Worm (Caenorhabditis elegans) whole organism, mixed stage, embryonic: Measurements from ENCODE around the gene C18H2.5.

Experiments
- M03D4.4 ChIP-seq: sonication (generic microtip); optimal IDR thresholded peaks from 2 replicates; lab custom pipeline; 2017; ENCODE audit warnings: mild to moderate bottlenecking, missing genetic modification characterization, missing compliant biosample characterization
- blmp-1 ChIP-seq: fragments of 150-350 bp; optimal IDR thresholded peaks from 2 replicates; lab custom pipeline; 2014; ENCODE audit warnings: missing biosample characterization, missing genetic modification characterization
- ceh-39 ChIP-seq: fragments of 150-350 bp; optimal IDR thresholded peaks from 2 replicates; lab custom pipeline; 2014; ENCODE audit warnings: missing biosample characterization, missing genetic modification characterization
- ceh-43 ChIP-seq: fragments of 200-800 bp; sonication (Bioruptor generic); optimal IDR thresholded peaks from 2 replicates; lab custom pipeline; 2018; ENCODE audit warnings: mild to moderate bottlenecking, missing genetic modification characterization, moderate library complexity, missing compliant biosample characterization
- ceh-83 ChIP-seq: fragments of 200-800 bp; sonication (Bioruptor generic); optimal IDR thresholded peaks from 2 replicates; lab custom pipeline; 2018; ENCODE audit warnings: mild to moderate bottlenecking, missing genetic modification characterization, missing compliant biosample characterization
- ces-1 ChIP-seq: fragments of 150-350 bp; optimal IDR thresholded peaks from 2 replicates; lab custom pipeline; 2014; ENCODE audit warnings: missing biosample characterization, missing genetic modification reagents, missing genetic modification characterization
- drap-1 ChIP-seq: fragments of 200-800 bp; sonication (Bioruptor generic); optimal IDR thresholded peaks from 3 replicates; lab custom pipeline; 2018; ENCODE audit warnings: mild to moderate bottlenecking, missing genetic modification characterization, missing compliant biosample characterization
- elt-1 ChIP-seq: sonication (generic microtip); optimal IDR thresholded peaks from 2 replicates; lab custom pipeline; 2017; ENCODE audit warnings: missing genetic modification characterization, mild to moderate bottlenecking, missing compliant biosample characterization, antibody characterized with exemption, moderate library complexity, borderline replicate concordance; ENCODE audit not compliant: insufficient read depth
- elt-3 ChIP-seq: fragments of 150-350 bp; optimal IDR thresholded peaks from 2 replicates; lab custom pipeline; 2014; ENCODE audit warnings: missing biosample characterization, missing genetic modification characterization
- flh-1 ChIP-seq: fragments of 200-800 bp; sonication (Bioruptor generic); optimal IDR thresholded peaks from 2 replicates; lab custom pipeline; 2018; ENCODE audit warnings: mild to moderate bottlenecking, missing genetic modification characterization, moderate library complexity, missing compliant biosample characterization
- ham-2 ChIP-seq: fragments of 200-800 bp; sonication (Bioruptor generic); optimal IDR thresholded peaks from 2 replicates; lab custom pipeline; 2018; ENCODE audit warnings: mild to moderate bottlenecking, missing genetic modification characterization, missing compliant biosample characterization
- hlh-1 ChIP-seq: fragments of 150-350 bp; optimal IDR thresholded peaks from 2 replicates; lab custom pipeline; 2014; ENCODE audit warnings: missing biosample characterization, missing genetic modification reagents, missing genetic modification characterization
- lin-13 ChIP-seq: fragments of 150-350 bp; optimal IDR thresholded peaks from 2 replicates; lab custom pipeline; 2014; ENCODE audit warnings: missing biosample characterization, missing genetic modification characterization
- lsy-2 ChIP-seq: fragments of 150-350 bp; optimal IDR thresholded peaks from 2 replicates; lab custom pipeline; 2014; ENCODE audit warnings: missing biosample characterization, missing genetic modification characterization
- mab-5 ChIP-seq: fragments of 150-350 bp; optimal IDR thresholded peaks from 2 replicates; lab custom pipeline; 2014; ENCODE audit warnings: missing biosample characterization, missing genetic modification characterization
- mep-1 ChIP-seq: fragments of 150-350 bp; optimal IDR thresholded peaks from 2 replicates; lab custom pipeline; 2017; ENCODE audit warnings: missing biosample characterization, missing genetic modification reagents, missing genetic modification characterization, inconsistent platforms
- mls-2 ChIP-seq: sonication (generic microtip); optimal IDR thresholded peaks from 2 replicates; lab custom pipeline; 2016; ENCODE audit warnings: mild to moderate bottlenecking, missing genetic modification characterization, moderate library complexity, missing compliant biosample characterization
- nhr-12 ChIP-seq: fragments of 150-350 bp; optimal IDR thresholded peaks from 2 replicates; lab custom pipeline; 2014; ENCODE audit warnings: missing biosample characterization, missing genetic modification characterization
- nhr-2 ChIP-seq: fragments of 150-350 bp; optimal IDR thresholded peaks from 2 replicates; lab custom pipeline; 2014; ENCODE audit warnings: missing biosample characterization, missing genetic modification characterization
- nhr-237 ChIP-seq: fragments of 150-350 bp; optimal IDR thresholded peaks from 2 replicates; lab custom pipeline; 2014; ENCODE audit warnings: missing biosample characterization, missing genetic modification characterization
- nhr-28 ChIP-seq: fragments of 150-350 bp; optimal IDR thresholded peaks from 2 replicates; lab custom pipeline; 2014; ENCODE audit warnings: missing biosample characterization, missing genetic modification characterization
- nhr-76 ChIP-seq: sonication (generic microtip); optimal IDR thresholded peaks from 2 replicates; lab custom pipeline; 2017; ENCODE audit warnings: missing biosample characterization, missing genetic modification characterization
- pha-4 ChIP-seq: fragments of 150-350 bp; optimal IDR thresholded peaks from 2 replicates; lab custom pipeline; 2018; ENCODE audit warnings: missing biosample characterization, missing genetic modification reagents, missing genetic modification characterization
- snpc-4 ChIP-seq: fragments of 150-350 bp; optimal IDR thresholded peaks from 2 replicates; lab custom pipeline; 2014; ENCODE audit warnings: missing biosample characterization, missing genetic modification characterization
- sptf-1 ChIP-seq: sonication (generic microtip); optimal IDR thresholded peaks from 2 replicates; lab custom pipeline; 2017; ENCODE audit warnings: mild to moderate bottlenecking, missing genetic modification characterization, moderate library complexity, missing compliant biosample characterization
- unc-120 ChIP-seq: sonication (generic microtip); optimal IDR thresholded peaks from 2 replicates; lab custom pipeline; 2017; ENCODE audit warnings: missing genetic modification characterization, missing compliant biosample characterization; ENCODE audit not compliant: poor library complexity, severe bottlenecking
- unc-39 ChIP-seq: fragments of 150-350 bp; optimal IDR thresholded peaks from 2 replicates; lab custom pipeline; 2014; ENCODE audit warnings: missing biosample characterization, missing genetic modification characterization
- unc-62 ChIP-seq: fragments of 150-350 bp; optimal IDR thresholded peaks from 2 replicates; lab custom pipeline; 2014; ENCODE audit warnings: missing biosample characterization, missing genetic modification reagents, missing genetic modification characterization
- zip-8 ChIP-seq: fragments of 150-350 bp; optimal IDR thresholded peaks from 2 replicates; lab custom pipeline; 2014; ENCODE audit warnings: missing biosample characterization, missing genetic modification characterization
- ztf-11 ChIP-seq: fragments of 150-350 bp; optimal IDR thresholded peaks from 2 replicates; lab custom pipeline; 2014; ENCODE audit warnings: missing biosample characterization, missing genetic modification characterization

The C18H2.5 gene

DNA sequence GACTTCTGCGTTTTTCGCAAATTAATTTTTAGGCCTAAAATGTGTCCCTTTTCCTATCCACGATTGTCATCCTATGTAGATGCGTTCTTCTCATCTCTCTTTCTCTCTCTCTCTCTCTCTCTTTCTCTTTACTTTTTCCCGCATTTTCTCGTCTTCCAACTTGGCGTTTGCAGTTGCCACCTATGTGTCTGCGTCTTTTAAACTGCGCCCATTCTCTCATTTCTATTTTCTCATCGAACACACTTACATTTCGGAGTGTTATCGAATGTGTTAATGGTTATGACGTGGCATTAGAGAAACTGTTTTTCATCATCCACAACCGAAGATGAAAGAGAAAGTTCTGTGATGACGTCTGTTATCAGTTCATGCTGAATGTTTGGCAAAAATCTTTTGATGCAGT is 34.3 kb upstream of the C18H2.5 start:
- peak; percentile 33 for TF ChIP-seq M03D4.4 (tag; lab: Kevin White, UChicago)
- peak; percentile 49 for TF ChIP-seq pha-4 (tag; lab: Kevin White, UChicago)
- TF ChIP-seq flh-1 (GFP tag; lab: Kevin White, UChicago) = no peak
- peak; percentile 38 for TF ChIP-seq blmp-1 (tag; lab: Kevin White, UChicago)
- no peak for TF ChIP-seq elt-3 (tag; lab: Kevin White, UChicago)
- peak; percentile 74 for TF ChIP-seq unc-120 (tag; lab: Kevin White, UChicago)
- TF ChIP-seq hlh-1 (tag; lab: Kevin White, UChicago) = peak; percentile 67
- TF ChIP-seq unc-62 (GFP tag; lab: Kevin White, UChicago) = peak; percentile 47
- no peak for TF ChIP-seq ceh-39 (tag; lab: Kevin White, UChicago)

DNA sequence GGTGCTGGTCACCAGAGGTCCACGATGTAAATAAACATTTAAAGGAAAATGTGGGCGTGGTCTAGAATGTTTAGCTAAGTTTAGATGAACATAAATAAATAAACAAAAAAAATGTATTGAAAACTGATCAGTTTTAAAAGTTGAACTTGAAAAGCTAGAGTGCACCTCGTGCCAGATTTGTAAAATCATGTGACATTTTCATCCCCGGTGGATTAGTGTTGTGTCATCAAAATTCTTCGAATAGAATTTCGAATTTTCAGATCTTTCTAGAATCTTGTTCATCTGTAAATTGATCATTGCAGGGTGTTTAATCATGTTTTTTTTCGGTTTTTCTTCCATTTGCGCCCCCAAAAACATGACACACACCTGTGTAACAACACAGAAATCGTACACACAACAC is 32.3 kb upstream of the C18H2.5 start:
- TF ChIP-seq elt-1 (tag; lab: Kevin White, UChicago) (no peak), mls-2 (tag; lab: Kevin White, UChicago) (no peak), ztf-11 (tag; lab: Kevin White, UChicago) (no peak), unc-120 (tag; lab: Kevin White, UChicago) (no peak), nhr-28 (tag; lab: Kevin White, UChicago) (no peak), ceh-43 (GFP tag; lab: Kevin White, UChicago) (no peak), pha-4 (tag; lab: Kevin White, UChicago) (no peak), nhr-12 (tag; lab: Kevin White, UChicago) (no peak), snpc-4 (tag; lab: Kevin White, UChicago) (no peak), ham-2 (GFP tag; lab: Kevin White, UChicago) (no peak), flh-1 (GFP tag; lab: Kevin White, UChicago) (no peak), unc-39 (tag; lab: Kevin White, UChicago) (no peak)
- TF ChIP-seq, all 35 proteins: peak for 0

DNA sequence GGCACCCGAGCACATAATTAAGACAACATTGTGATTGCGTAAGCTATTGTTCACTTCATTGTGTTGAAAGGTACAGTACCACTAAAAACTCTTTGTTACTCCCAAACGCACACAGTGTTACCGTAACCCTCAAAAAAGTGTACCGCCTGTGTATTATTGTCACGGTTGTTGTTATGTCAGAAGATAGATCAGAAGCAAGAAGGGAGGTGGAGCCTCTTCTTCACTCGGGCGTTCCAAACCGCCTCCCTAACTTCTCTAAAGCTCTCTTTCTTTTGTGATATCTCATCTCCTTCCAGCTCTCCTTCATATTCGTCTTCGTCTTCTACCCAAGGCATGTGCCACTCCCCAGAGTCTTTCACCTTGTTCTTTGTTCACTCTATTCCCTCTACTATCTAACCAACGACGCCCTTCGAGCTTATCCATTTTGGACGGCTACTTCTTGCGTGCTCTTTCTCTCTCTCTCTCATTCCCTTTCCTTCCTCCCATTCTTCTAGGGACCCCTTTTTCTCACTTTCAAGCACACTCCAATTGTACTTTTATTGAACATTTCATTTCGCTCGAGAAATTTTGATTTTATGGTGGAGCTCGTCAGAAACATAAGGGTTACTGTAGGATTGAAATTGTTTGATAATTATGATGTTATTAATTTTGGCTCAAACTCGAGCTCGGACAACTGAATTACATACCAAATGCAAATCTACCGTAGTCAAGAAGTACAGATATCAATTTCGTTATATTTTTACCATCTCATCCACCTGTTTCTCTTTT is 31.5 kb upstream of the C18H2.5 start:
- TF ChIP-seq nhr-2 (tag; lab: Kevin White, UChicago) (peak; percentile 56), ces-1 (peak; percentile 70), lsy-2 (tag; lab: Kevin White, UChicago) (peak; percentile 27), unc-62 (GFP tag; lab: Kevin White, UChicago) (no peak), zip-8 (peak; percentile 25)

DNA sequence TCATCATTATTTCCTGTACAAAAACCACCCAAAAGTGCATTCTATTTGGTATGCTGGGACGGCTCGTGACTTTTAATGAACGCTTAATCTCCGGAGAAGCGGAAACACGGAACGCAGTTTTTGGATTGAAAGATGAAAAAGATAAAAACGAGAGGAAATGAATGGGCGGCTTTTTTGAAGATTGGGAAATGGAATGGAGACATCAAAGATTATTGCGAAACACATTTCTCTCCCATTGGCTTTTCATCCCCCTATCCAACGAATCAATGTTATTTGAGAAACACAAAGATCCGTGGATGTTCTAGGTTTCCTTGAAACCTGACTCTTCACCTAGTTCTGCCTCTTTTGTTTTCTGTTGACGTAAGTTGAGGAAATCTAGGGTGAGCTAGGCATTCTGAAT is 30.3 kb upstream of the C18H2.5 start:
- no peak for TF ChIP-seq unc-39 (tag; lab: Kevin White, UChicago)
- TF ChIP-seq mep-1 (tag; lab: Kevin White, UChicago) = no peak
- TF ChIP-seq lin-13 = no peak
- no peak for TF ChIP-seq unc-120 (tag; lab: Kevin White, UChicago)
- TF ChIP-seq nhr-76 (tag; lab: Kevin White, UChicago) = no peak
- no peak for TF ChIP-seq nhr-12 (tag; lab: Kevin White, UChicago)
- no peak for TF ChIP-seq ceh-39 (tag; lab: Kevin White, UChicago)
- TF ChIP-seq nhr-237 (tag; lab: Kevin White, UChicago) = no peak
- no peak for TF ChIP-seq hlh-1 (tag; lab: Kevin White, UChicago)
- no peak for TF ChIP-seq mab-5 (tag; lab: Kevin White, UChicago)
- TF ChIP-seq M03D4.4 (tag; lab: Kevin White, UChicago) = no peak
- TF ChIP-seq, all 35 proteins: peak for 0

DNA sequence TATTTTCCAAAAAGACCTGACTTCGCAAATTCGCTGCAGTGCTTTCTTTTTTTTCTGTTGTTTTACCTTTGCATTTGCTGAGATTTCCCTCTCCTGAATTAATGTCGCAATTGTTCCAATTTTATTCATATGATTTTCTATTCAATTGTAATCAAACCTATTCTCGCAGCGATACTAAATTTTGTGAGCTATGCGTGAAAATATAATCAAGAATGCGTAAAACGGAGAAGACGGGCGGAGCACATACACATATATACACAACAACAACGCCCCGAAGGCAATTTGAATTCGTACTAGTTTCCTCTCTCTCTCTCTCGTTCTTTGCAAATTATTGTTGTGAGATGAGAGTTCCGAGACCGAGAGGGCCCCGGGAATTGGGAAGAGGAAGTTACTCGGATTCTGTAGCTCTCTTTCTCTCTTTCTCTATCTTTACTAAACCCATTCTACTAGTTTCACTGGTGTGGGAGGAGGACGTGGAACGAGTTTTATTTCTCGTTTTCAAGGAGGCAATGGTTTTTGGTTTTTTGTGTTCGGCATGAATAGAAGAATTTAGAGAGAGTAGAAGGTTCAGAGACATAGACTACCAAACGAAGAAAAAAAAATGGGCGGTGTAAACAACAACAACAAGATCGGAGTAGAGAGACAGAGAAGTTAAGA is 29.4 kb upstream of the C18H2.5 start:
- TF ChIP-seq blmp-1 (tag; lab: Kevin White, UChicago) (no peak), lsy-2 (tag; lab: Kevin White, UChicago) (peak; percentile 22), mab-5 (tag; lab: Kevin White, UChicago) (no peak), drap-1 (GFP tag; lab: Kevin White, UChicago) (no peak), ham-2 (GFP tag; lab: Kevin White, UChicago) (no peak), mls-2 (tag; lab: Kevin White, UChicago) (no peak), elt-3 (tag; lab: Kevin White, UChicago) (no peak), snpc-4 (tag; lab: Kevin White, UChicago) (no peak), unc-39 (tag; lab: Kevin White, UChicago) (no peak), sptf-1 (no peak), unc-62 (GFP tag; lab: Kevin White, UChicago) (no peak), ceh-83 (GFP tag; lab: Kevin White, UChicago) (no peak), nhr-76 (tag; lab: Kevin White, UChicago) (no peak), ces-1 (peak; percentile 97), ceh-39 (tag; lab: Kevin White, UChicago) (no peak)
